Fruit fly (Drosophila melanogaster) whole organism, adult: ENCODE data around the gene CG15594.

Experiments
- CG11617 ChIP-seq: fragments of 200-800 bp; sonication (Bioruptor generic); optimal IDR thresholded peaks from 2 replicates; lab custom pipeline; 2017; ENCODE audit warnings: mild to moderate bottlenecking, missing biosample characterization, missing genetic modification reagents, missing genetic modification characterization
- CG12768 ChIP-seq: fragments of 200-800 bp; sonication (Bioruptor generic); optimal IDR thresholded peaks from 2 replicates; lab custom pipeline; 2017; ENCODE audit warnings: missing biosample characterization, missing genetic modification characterization, mild to moderate bottlenecking, moderate library complexity, missing genetic modification reagents
- CG14711 ChIP-seq: fragments of 200-800 bp; sonication (Bioruptor generic); optimal IDR thresholded peaks from 2 replicates; lab custom pipeline; 2018; ENCODE audit warnings: missing biosample characterization, mild to moderate bottlenecking, missing genetic modification characterization, moderate library complexity
- CG1620 ChIP-seq: fragments of 200-800 bp; sonication (Bioruptor generic); optimal IDR thresholded peaks from 2 replicates; lab custom pipeline; 2016; ENCODE audit warnings: missing biosample characterization, missing genetic modification characterization
- CG33017 ChIP-seq: fragments of 200-800 bp; sonication (Bioruptor generic); optimal IDR thresholded peaks from 2 replicates; lab custom pipeline; 2018; ENCODE audit warnings: missing biosample characterization, mild to moderate bottlenecking, missing genetic modification characterization, moderate library complexity
- CG5204 ChIP-seq: fragments of 200-800 bp; sonication (Bioruptor generic); optimal IDR thresholded peaks from 2 replicates; lab custom pipeline; 2016; ENCODE audit warnings: missing biosample characterization, missing genetic modification characterization
- CG7045 ChIP-seq: fragments of 200-800 bp; sonication (Bioruptor generic); optimal IDR thresholded peaks from 2 replicates; lab custom pipeline; 2017; ENCODE audit warnings: missing biosample characterization, mild to moderate bottlenecking, missing genetic modification characterization
- CG7101 ChIP-seq: fragments of 200-800 bp; sonication (Bioruptor generic); optimal IDR thresholded peaks from 2 replicates; lab custom pipeline; 2018; ENCODE audit warnings: missing biosample characterization, mild to moderate bottlenecking, missing genetic modification characterization, moderate library complexity
- Clk ChIP-seq: fragments of 200-800 bp; sonication (Bioruptor generic); optimal IDR thresholded peaks from 2 replicates; lab custom pipeline; 2017; ENCODE audit warnings: missing biosample characterization, missing genetic modification characterization
- Crg-1 ChIP-seq: fragments of 200-800 bp; sonication (Bioruptor generic); optimal IDR thresholded peaks from 2 replicates; lab custom pipeline; 2016; ENCODE audit warnings: missing biosample characterization, missing genetic modification characterization
- Hr96 ChIP-seq: fragments of 200-800 bp; sonication (Bioruptor generic); optimal IDR thresholded peaks from 2 replicates; lab custom pipeline; 2016; ENCODE audit warnings: missing biosample characterization, missing genetic modification characterization
- Mnt ChIP-seq: fragments of 200-800 bp; sonication (Bioruptor generic); optimal IDR thresholded peaks from 2 replicates; lab custom pipeline; 2016; ENCODE audit warnings: missing biosample characterization, mild to moderate bottlenecking, missing genetic modification characterization
- bab1 ChIP-seq: fragments of 200-800 bp; sonication (Bioruptor generic); optimal IDR thresholded peaks from 3 replicates; lab custom pipeline; 2019; ENCODE audit warnings: missing biosample characterization, mild to moderate bottlenecking, missing genetic modification characterization, moderate library complexity
- cic ChIP-seq: fragments of 200-800 bp; sonication (Bioruptor generic); optimal IDR thresholded peaks from 2 replicates; lab custom pipeline; 2017; ENCODE audit warnings: missing biosample characterization, mild to moderate bottlenecking, missing genetic modification characterization, moderate library complexity
- cnc ChIP-seq, 2 experiments: fragments of >200 bp; optimal IDR thresholded peaks; 2 replicates each; lab custom pipeline; 2017
- kay ChIP-seq: fragments of 200-800 bp; sonication (Bioruptor generic); peaks from one replicate; lab custom pipeline; 2016; ENCODE audit warnings: missing biosample characterization, missing genetic modification characterization, borderline replicate concordance
- ovo ChIP-seq: fragments of 200-800 bp; sonication (Bioruptor generic); optimal IDR thresholded peaks from 2 replicates; lab custom pipeline; 2016; ENCODE audit warnings: missing biosample characterization, missing genetic modification characterization
- pad ChIP-seq: fragments of 200-800 bp; sonication (Bioruptor generic); optimal IDR thresholded peaks from 3 replicates; lab custom pipeline; 2017; ENCODE audit warnings: missing biosample characterization, missing genetic modification characterization, mild to moderate bottlenecking, moderate library complexity, missing genetic modification reagents
- tj ChIP-seq: fragments of 200-800 bp; sonication (Bioruptor generic); optimal IDR thresholded peaks from 3 replicates; lab custom pipeline; 2017; ENCODE audit warnings: missing biosample characterization, mild to moderate bottlenecking, missing genetic modification characterization, moderate library complexity
- toe ChIP-seq: fragments of 200-800 bp; sonication (Bioruptor generic); optimal IDR thresholded peaks from 2 replicates; lab custom pipeline; 2016; ENCODE audit warnings: missing biosample characterization, missing genetic modification characterization

CG15594 gene

DNA sequence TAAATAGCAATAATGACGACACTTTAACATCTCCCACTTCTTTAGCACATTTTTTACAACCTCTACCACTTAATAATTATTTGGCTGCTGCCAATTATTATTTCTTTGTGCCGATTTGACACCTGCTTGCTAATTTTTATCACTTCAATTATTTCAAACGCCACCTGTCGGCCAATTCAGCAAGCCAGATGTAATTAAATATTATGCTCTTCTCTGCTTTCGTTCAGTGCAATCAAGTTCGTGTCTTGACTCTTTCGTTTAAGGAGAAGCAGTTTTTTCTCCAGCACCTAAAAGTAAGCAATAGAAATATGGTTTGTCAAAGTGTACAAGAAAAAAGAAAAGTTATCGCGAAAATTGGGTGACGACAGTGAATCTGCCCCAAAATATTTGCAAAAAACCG lies 33.1 kb upstream of the CG15594 start:
- TF ChIP-seq CG11617 (GFP tag; lab: Kevin White, UChicago), result no peak
- TF ChIP-seq CG14711 (tag; lab: Kevin White, UChicago), result no peak
- no peak for TF ChIP-seq CG7101
- no peak for TF ChIP-seq kay (GFP tag; lab: Kevin White, UChicago)
- no peak for TF ChIP-seq Crg-1 (GFP tag; lab: Kevin White, UChicago)
- TF ChIP-seq Clk (GFP tag; lab: Kevin White, UChicago), result no peak
- TF ChIP-seq CG33017 (tag; lab: Kevin White, UChicago), result no peak

DNA sequence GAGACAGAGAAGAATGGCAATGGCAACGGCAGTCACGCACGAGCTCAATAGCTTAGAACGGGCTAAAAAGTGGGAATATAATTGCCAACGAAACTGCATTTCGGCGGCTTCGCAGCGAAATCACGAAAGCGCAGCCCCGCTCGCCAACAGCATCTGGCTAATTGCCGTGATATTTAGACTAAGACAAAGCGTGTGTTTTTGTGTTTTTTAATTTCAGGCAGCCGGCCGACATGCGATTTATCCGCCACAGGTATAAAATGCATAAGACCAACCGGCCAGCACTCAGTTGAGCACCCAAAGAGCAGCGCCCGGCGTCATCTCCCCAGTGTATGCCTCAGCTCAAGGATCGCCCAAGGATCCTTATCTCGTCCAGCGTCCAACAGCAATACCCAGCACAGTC lies 32.7 kb upstream of the CG15594 start, which contains the start of gene Osi8:
TSS of gene Osi8 (plus strand) at position 301 of the 400 bp plus-strand sequence.
- TF ChIP-seq Crg-1 (GFP tag; lab: Kevin White, UChicago) (no peak), Mnt (GFP tag; lab: Kevin White, UChicago) (no peak), CG5204 (GFP tag; lab: Kevin White, UChicago) (no peak), Clk (GFP tag; lab: Kevin White, UChicago) (no peak), Hr96 (GFP tag; lab: Kevin White, UChicago) (no peak), kay (GFP tag; lab: Kevin White, UChicago) (no peak), pad (GFP tag; lab: Kevin White, UChicago) (no peak), CG7045 (GFP tag; lab: Kevin White, UChicago) (no peak), cnc (optimal IDR thresholded peaks at IDR 0.05; lab: Kevin White, UChicago) (no peak), CG1620 (no peak), CG7101 (no peak), tj (GFP tag; lab: Kevin White, UChicago) (no peak), CG33017 (tag; lab: Kevin White, UChicago) (no peak), cic (GFP tag; lab: Kevin White, UChicago) (no peak), CG14711 (tag; lab: Kevin White, UChicago) (no peak), ovo (GFP tag; lab: Kevin White, UChicago) (no peak), bab1 (no peak), toe (no peak), CG11617 (GFP tag; lab: Kevin White, UChicago) (no peak), CG12768 (GFP tag; lab: Kevin White, UChicago) (no peak)

DNA sequence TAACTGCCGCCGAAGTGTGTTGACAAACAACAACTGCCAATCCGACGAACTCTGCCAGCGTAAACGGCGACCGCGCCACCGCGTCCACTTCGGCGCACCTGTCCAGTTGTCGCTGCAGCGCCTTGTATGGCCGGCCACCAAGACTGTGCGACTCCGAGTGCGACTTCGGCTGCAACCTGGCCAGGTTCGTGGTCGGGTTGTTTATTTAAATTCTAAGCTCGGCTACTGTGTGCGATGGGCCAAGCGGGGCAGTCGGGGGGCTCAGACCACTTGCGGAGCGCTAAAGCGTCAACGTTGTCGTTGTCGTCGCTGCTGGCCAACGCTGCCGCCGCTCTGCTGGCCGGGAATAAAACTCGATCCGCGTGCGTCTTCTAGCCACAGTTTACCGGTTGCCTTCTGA lies 27.7 kb upstream of the CG15594 start, which contains the start of gene Osi9:
TSS of gene Osi9 (plus strand) at position 375 of the 400 bp plus-strand sequence.
- TF ChIP-seq CG7045 (GFP tag; lab: Kevin White, UChicago) (no peak), cic (GFP tag; lab: Kevin White, UChicago) (no peak)

DNA sequence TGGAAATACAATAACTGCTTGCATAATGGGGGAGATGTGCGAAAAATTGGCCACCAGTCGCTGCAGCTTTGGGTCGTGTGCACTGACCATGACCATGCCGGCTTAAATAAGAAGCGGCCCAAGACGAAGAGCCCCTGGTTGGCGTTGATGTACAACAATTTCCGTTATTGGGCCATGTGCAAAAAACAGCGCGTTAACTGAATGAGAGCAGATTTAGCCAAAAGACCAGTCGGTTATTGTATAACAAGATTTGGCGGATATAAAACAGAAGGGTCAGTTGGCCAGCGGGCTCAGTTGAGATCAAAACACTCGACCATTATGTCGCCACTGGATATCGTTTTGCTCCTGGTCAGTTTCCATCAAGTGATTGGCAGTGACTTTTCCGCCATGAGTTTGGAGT lies 23.9 kb upstream of the CG15594 start, which contains the start of gene Osi10a:
TSS of gene Osi10a (plus strand) at position 301 of the 400 bp plus-strand sequence.
- TF ChIP-seq Mnt (GFP tag; lab: Kevin White, UChicago) (no peak), bab1 (no peak), pad (GFP tag; lab: Kevin White, UChicago) (no peak), toe (no peak), CG14711 (tag; lab: Kevin White, UChicago) (no peak), kay (GFP tag; lab: Kevin White, UChicago) (no peak), Clk (GFP tag; lab: Kevin White, UChicago) (no peak), CG1620 (no peak), ovo (GFP tag; lab: Kevin White, UChicago) (no peak), CG5204 (GFP tag; lab: Kevin White, UChicago) (no peak), tj (GFP tag; lab: Kevin White, UChicago) (no peak), CG11617 (GFP tag; lab: Kevin White, UChicago) (no peak), cnc (optimal IDR thresholded peaks at IDR 0.05; lab: Kevin White, UChicago) (no peak)

DNA sequence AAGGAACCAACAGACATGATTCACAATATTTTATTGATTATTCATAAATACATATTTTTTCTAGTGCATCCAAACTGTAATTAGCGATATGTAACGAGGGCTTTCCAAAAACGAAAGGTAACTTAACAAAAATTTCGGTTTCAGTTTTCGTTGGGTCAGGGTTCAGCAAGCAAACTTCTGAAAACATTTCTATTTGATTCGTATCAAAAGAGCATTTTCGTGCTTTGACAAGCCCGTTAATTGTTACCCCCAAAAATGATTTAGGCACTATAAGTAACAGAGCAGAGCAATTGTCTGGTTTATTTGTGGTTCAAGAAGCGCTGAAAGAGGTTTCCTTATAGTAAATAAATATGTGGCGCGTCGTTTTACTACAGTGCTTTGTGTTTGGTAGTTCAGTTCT lies 21.6 kb upstream of the CG15594 start, which contains the start of gene Osi10b:
TSS of gene Osi10b (plus strand) at position 301 of the 400 bp plus-strand sequence.
- no peak for TF ChIP-seq CG7101
- TF ChIP-seq Crg-1 (GFP tag; lab: Kevin White, UChicago), result no peak
- TF ChIP-seq kay (GFP tag; lab: Kevin White, UChicago), result no peak
- TF ChIP-seq Clk (GFP tag; lab: Kevin White, UChicago), result no peak
- TF ChIP-seq CG1620, result no peak
- TF ChIP-seq CG33017 (tag; lab: Kevin White, UChicago), result no peak
- TF ChIP-seq cnc (optimal IDR thresholded peaks at IDR 0.05; lab: Kevin White, UChicago), result no peak
- TF ChIP-seq ovo (GFP tag; lab: Kevin White, UChicago), result no peak
- no peak for TF ChIP-seq cic (GFP tag; lab: Kevin White, UChicago)
- TF ChIP-seq CG12768 (GFP tag; lab: Kevin White, UChicago), result no peak
- TF ChIP-seq CG5204 (GFP tag; lab: Kevin White, UChicago), result no peak
- TF ChIP-seq CG14711 (tag; lab: Kevin White, UChicago), result no peak
- no peak for TF ChIP-seq CG11617 (GFP tag; lab: Kevin White, UChicago)
- TF ChIP-seq CG7045 (GFP tag; lab: Kevin White, UChicago), result no peak
- TF ChIP-seq toe, result no peak
- TF ChIP-seq Mnt (GFP tag; lab: Kevin White, UChicago), result no peak
- no peak for TF ChIP-seq Hr96 (GFP tag; lab: Kevin White, UChicago)
- no peak for TF ChIP-seq tj (GFP tag; lab: Kevin White, UChicago)
- no peak for TF ChIP-seq bab1

DNA sequence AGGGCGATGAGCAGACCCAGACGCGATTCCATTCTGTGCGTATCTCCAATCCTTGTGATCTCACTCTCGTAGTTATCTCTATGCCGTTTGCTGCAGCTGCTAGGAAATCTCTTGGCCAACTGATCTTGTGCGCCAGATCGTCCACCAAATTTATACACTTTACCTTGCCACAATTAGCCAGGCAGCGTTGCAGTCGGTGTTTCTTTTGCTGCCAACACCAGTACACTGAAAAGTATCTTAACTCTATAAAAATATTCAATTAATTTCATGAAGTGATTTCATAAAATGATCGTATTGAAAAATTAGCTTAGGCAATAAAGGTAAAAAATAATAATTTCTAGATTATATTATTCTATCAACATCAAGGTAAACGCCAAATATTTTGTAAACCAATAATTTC lies 18.9 kb upstream of the CG15594 start, which contains the start of gene Osi11:
TSS of gene Osi11 (minus strand) at position 101 of the 400 bp plus-strand sequence.
- TF ChIP-seq tj (GFP tag; lab: Kevin White, UChicago) (no peak), CG14711 (tag; lab: Kevin White, UChicago) (no peak), CG12768 (GFP tag; lab: Kevin White, UChicago) (no peak), Clk (GFP tag; lab: Kevin White, UChicago) (no peak), CG33017 (tag; lab: Kevin White, UChicago) (no peak), pad (GFP tag; lab: Kevin White, UChicago) (no peak), CG5204 (GFP tag; lab: Kevin White, UChicago) (no peak), Crg-1 (GFP tag; lab: Kevin White, UChicago) (no peak)
